Fruit fly (Drosophila melanogaster): Measurements from ENCODE around the gene RhoGEF64C.

Gene RhoGEF64C

DNA sequence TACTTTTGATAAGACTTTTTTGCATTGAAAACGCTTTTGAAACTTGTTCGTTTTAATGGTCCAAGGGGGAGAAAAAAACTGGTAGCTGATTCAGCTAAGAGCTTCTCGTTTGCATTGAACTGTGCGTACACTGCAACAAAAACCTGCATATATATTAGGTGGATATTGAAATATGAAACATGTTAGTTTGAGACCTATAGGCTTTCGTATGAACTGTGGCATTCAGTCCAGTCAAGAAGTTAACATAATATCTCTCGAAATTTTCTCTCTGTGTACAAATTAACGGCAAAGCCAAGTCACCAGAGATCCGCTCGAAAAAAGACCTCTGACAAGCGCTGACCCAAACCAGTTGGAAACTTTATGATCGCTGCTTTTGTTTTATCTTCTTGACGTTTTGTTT lies 5.4 kb downstream of the RhoGEF64C start (continued):
- peak; percentile 89 for TF ChIP-seq CG12769 (tag; optimal IDR thresholded peaks at IDR 0.05)
- TF ChIP-seq pho (GFP tag; optimal IDR thresholded peaks at IDR 0.05): peak; percentile 76
- peak; percentile 54 for TF ChIP-seq CG16815 (GFP tag; optimal IDR thresholded peaks at IDR 0.05)
- peak; percentile 52 for TF ChIP-seq abd-A (tag; optimal IDR thresholded peaks at IDR 0.05)
- peak; percentile 24 for TF ChIP-seq crc (GFP tag; optimal IDR thresholded peaks at IDR 0.05)
- TF ChIP-seq fu2 (GFP tag; optimal IDR thresholded peaks at IDR 0.05): peak; percentile 71
- TF ChIP-seq CG11085 (GFP tag; IDR thresholded peaks at IDR 0.05): peak; percentile 54
- peak; percentile 4 for TF ChIP-seq schlank (tag; optimal IDR thresholded peaks at IDR 0.05)
- TF ChIP-seq CG1233 (GFP tag; optimal IDR thresholded peaks at IDR 0.05): peak; percentile 67
- peak; percentile 81 for TF ChIP-seq Dip3 (GFP tag; optimal IDR thresholded peaks at IDR 0.05)
- peak; percentile 59 for TF ChIP-seq D19B (GFP tag; optimal IDR thresholded peaks at IDR 0.05)
- peak; percentile 89 for TF ChIP-seq CG32532 (GFP tag; IDR thresholded peaks at IDR 0.05)
- TF ChIP-seq CG12104 (GFP tag; optimal IDR thresholded peaks at IDR 0.05): peak; percentile 80
- no peak for TF ChIP-seq Bgb (GFP tag; IDR thresholded peaks at IDR 0.05; ENCODE audit: partially characterized antibody)
- TF ChIP-seq z (GFP tag; IDR thresholded peaks at IDR 0.05): peak; percentile 37; the same call in 1 of the 3 replicates
- peak; percentile 65 for TF ChIP-seq CG3163 (GFP tag; optimal IDR thresholded peaks at IDR 0.05)
- TF ChIP-seq Sox100B (GFP tag; optimal IDR thresholded peaks at IDR 0.05): peak; percentile 76
- TF ChIP-seq CG14014 (GFP tag; IDR thresholded peaks at IDR 0.05): peak; percentile 89
- peak; percentile 83 for TF ChIP-seq CG4820 (GFP tag; optimal IDR thresholded peaks at IDR 0.05)
- peak; percentile 43 for TF ChIP-seq CTCF (GFP tag; optimal IDR thresholded peaks at IDR 0.05)
- TF ChIP-seq zfh1 (GFP tag; IDR thresholded peaks at IDR 0.05): peak; percentile 82
- peak; percentile 87 for TF ChIP-seq sob (GFP tag; IDR thresholded peaks at IDR 0.05)
- TF ChIP-seq toy (GFP tag; IDR thresholded peaks at IDR 0.05): peak; percentile 19; the same call in 1 of the 2 replicates
- peak; percentile 77 for TF ChIP-seq CG30403 (GFP tag; optimal IDR thresholded peaks at IDR 0.05)
- peak; percentile 86 for TF ChIP-seq Aef1 (GFP tag; IDR thresholded peaks at IDR 0.05)
- no peak for TF ChIP-seq inv (GFP tag; IDR thresholded peaks at IDR 0.05; ENCODE audit: partially characterized antibody)
- peak; percentile 69 for TF ChIP-seq CG14667 (GFP tag; IDR thresholded peaks at IDR 0.05)
- no peak for TF ChIP-seq CG1832 (GFP tag; optimal IDR thresholded peaks at IDR 0.05)
- TF ChIP-seq CG7556 (GFP tag; optimal IDR thresholded peaks at IDR 0.05): peak; percentile 59
- peak; percentile 84 to 87 for TF ChIP-seq chif (GFP tag; optimal IDR thresholded peaks at IDR 0.05)
- peak; percentile 82 for TF ChIP-seq CG8924 (tag; optimal IDR thresholded peaks at IDR 0.05)
- peak; percentile 83 to 85 for TF ChIP-seq Pdp1 (GFP tag; optimal IDR thresholded peaks at IDR 0.05)
- TF ChIP-seq CG7745 (tag; optimal IDR thresholded peaks at IDR 0.05): no peak
- peak; percentile 70 for TF ChIP-seq CG18476 (GFP tag; optimal IDR thresholded peaks at IDR 0.05)
- TF ChIP-seq CG6854 (GFP tag; optimal IDR thresholded peaks at IDR 0.05): peak; percentile 65
- 0 out of 3 replicates have a peak, but pooled peaks have one; percentile 11 for TF ChIP-seq CG6791 (GFP tag; IDR thresholded peaks at IDR 0.05; ENCODE audit: partially characterized antibody)
- peak; percentile 69 for TF ChIP-seq CG9876 (GFP tag; optimal IDR thresholded peaks at IDR 0.05)
- TF ChIP-seq CG6689 (GFP tag; IDR thresholded peaks at IDR 0.05): peak; percentile 82
- no peak for TF ChIP-seq vnd (GFP tag; IDR thresholded peaks at IDR 0.05; ENCODE audit: partially characterized antibody)
- peak; percentile 78 for TF ChIP-seq scrt (GFP tag; optimal IDR thresholded peaks at IDR 0.05)
- TF ChIP-seq Elba2 (GFP tag; optimal IDR thresholded peaks at IDR 0.05): no peak
- TF ChIP-seq croc (GFP tag; conservative IDR thresholded peaks at IDR 0.05): peak; percentile 60; the same call in 2 of the 3 replicates
- TF ChIP-seq CG14710 (tag; optimal IDR thresholded peaks at IDR 0.05): peak; percentile 69
- TF ChIP-seq fd3F (GFP tag; optimal IDR thresholded peaks at IDR 0.05): peak; percentile 71
- peak; percentile 80 for TF ChIP-seq bcd (GFP tag; optimal IDR thresholded peaks at IDR 0.05)
- TF ChIP-seq pzg (GFP tag; optimal IDR thresholded peaks at IDR 0.05): no peak
- TF ChIP-seq CrebB (tag; optimal IDR thresholded peaks at IDR 0.05): peak; percentile 79
- TF ChIP-seq CG12391 (tag; optimal IDR thresholded peaks at IDR 0.05): peak; percentile 82
- no peak for TF ChIP-seq pros (GFP tag; optimal IDR thresholded peaks at IDR 0.05)
- TF ChIP-seq CG33213 (GFP tag; optimal IDR thresholded peaks at IDR 0.05): peak; percentile 85
- peak; percentile 54; the same call in 1 of the 2 replicates for TF ChIP-seq dati (GFP tag; IDR thresholded peaks at IDR 0.05)
